Worm (Caenorhabditis elegans): Measurements from ENCODE around the gene srw-83.

- no peak for TF ChIP-seq lsy-27 (tag; optimal IDR thresholded peaks at IDR 0.05; ENCODE audit: borderline replicate concordance, insufficient read depth)
- TF ChIP-seq nhr-90 (tag; optimal IDR thresholded peaks at IDR 0.05) = no peak
- TF ChIP-seq rpc-1 (optimal IDR thresholded peaks at IDR 0.05) = no peak
- TF ChIP-seq rpc-1 (tag; optimal IDR thresholded peaks at IDR 0.05) = no peak
- TF ChIP-seq efl-1 (GFP tag; optimal IDR thresholded peaks at IDR 0.05) = no peak
Observed at ce11 chrV:18378819-18379218, 47.6 kb upstream of the srw-83 start, which contains the start of gene Y51A2B.8.
